Fruit fly (Drosophila melanogaster) whole organism, prepupa: ENCODE results near the gene Drak.

Experiments used
- Blimp-1 ChIP-seq: fragments of 200-800 bp; sonication (Bioruptor generic); optimal IDR thresholded peaks from 3 replicates; lab custom pipeline; 2017; ENCODE audit warnings: missing biosample characterization, missing genetic modification characterization, mild to moderate bottlenecking, moderate library complexity, missing genetic modification reagents
- CG10631 ChIP-seq: fragments of 200-800 bp; sonication (Bioruptor generic); optimal IDR thresholded peaks from 2 replicates; lab custom pipeline; 2016; ENCODE audit warnings: missing biosample characterization, missing genetic modification characterization
- CG10669 ChIP-seq: fragments of 200-800 bp; sonication (Bioruptor generic); optimal IDR thresholded peaks from 3 replicates; lab custom pipeline; 2018; ENCODE audit warnings: missing biosample characterization, mild to moderate bottlenecking, missing genetic modification characterization, moderate library complexity
- CG11294 ChIP-seq: fragments of 200-800 bp; sonication (Bioruptor generic); IDR thresholded peaks from 2 replicates; pipeline ENCODE4 v1.3.6; 2022; ENCODE audit warnings: missing biosample characterization, missing genetic modification characterization
- CG11762 ChIP-seq: fragments of 200-800 bp; sonication (Bioruptor generic); optimal IDR thresholded peaks from 3 replicates; lab custom pipeline; 2016; ENCODE audit warnings: missing biosample characterization, missing genetic modification characterization; ENCODE audit not compliant: insufficient read depth
- CG1621 ChIP-seq: fragments of 200-800 bp; sonication (Bioruptor generic); optimal IDR thresholded peaks from 3 replicates; lab custom pipeline; 2018; ENCODE audit warnings: missing biosample characterization, mild to moderate bottlenecking, missing genetic modification characterization
- CG16779 ChIP-seq: fragments of 200-800 bp; sonication (Bioruptor generic); optimal IDR thresholded peaks from 3 replicates; lab custom pipeline; 2017; ENCODE audit warnings: missing biosample characterization, mild to moderate bottlenecking, missing genetic modification characterization
- CG3032 ChIP-seq: fragments of 200-800 bp; optimal IDR thresholded peaks from 2 replicates; lab custom pipeline; 2019; ENCODE audit warnings: missing biosample characterization, mild to moderate bottlenecking, missing genetic modification characterization, moderate library complexity
- CG31627 ChIP-seq: fragments of 200-800 bp; sonication (Bioruptor generic); optimal IDR thresholded peaks from 3 replicates; lab custom pipeline; 2016; ENCODE audit warnings: missing biosample characterization, missing genetic modification characterization
- CG32006 ChIP-seq: fragments of 200-800 bp; sonication (Bioruptor generic); optimal IDR thresholded peaks from 3 replicates; lab custom pipeline; 2017; ENCODE audit warnings: missing biosample characterization, mild to moderate bottlenecking, missing genetic modification characterization
- CG34406 ChIP-seq: fragments of 200-800 bp; sonication (Bioruptor generic); optimal IDR thresholded peaks from 3 replicates; lab custom pipeline; 2016; ENCODE audit warnings: missing biosample characterization, missing genetic modification characterization
- CG6792 ChIP-seq: fragments of 200-800 bp; sonication (Bioruptor generic); optimal IDR thresholded peaks from 3 replicates; lab custom pipeline; 2016; ENCODE audit warnings: missing biosample characterization, missing genetic modification characterization
- CG6808 ChIP-seq: fragments of 200-800 bp; sonication (Bioruptor generic); optimal IDR thresholded peaks from 3 replicates; lab custom pipeline; 2017; ENCODE audit warnings: missing biosample characterization, missing genetic modification characterization, mild to moderate bottlenecking, moderate library complexity, missing genetic modification reagents
- CG6854 ChIP-seq: fragments of 200-800 bp; sonication (Bioruptor generic); optimal IDR thresholded peaks from 2 replicates; lab custom pipeline; 2017; ENCODE audit warnings: missing biosample characterization, mild to moderate bottlenecking, missing genetic modification characterization
- CG8119 ChIP-seq: fragments of 200-800 bp; sonication (Bioruptor generic); IDR thresholded peaks from 3 replicates; pipeline ENCODE4 v1.3.6; 2022; ENCODE audit warnings: missing biosample characterization, missing genetic modification characterization
- CG8319 ChIP-seq: fragments of 200-800 bp; sonication (Bioruptor generic); optimal IDR thresholded peaks from 3 replicates; lab custom pipeline; 2016; ENCODE audit warnings: missing biosample characterization, missing genetic modification characterization
- CG8632 ChIP-seq: fragments of 200-800 bp; sonication (Bioruptor generic); optimal IDR thresholded peaks from 3 replicates; lab custom pipeline; 2016; ENCODE audit warnings: missing biosample characterization, missing genetic modification characterization
- CG9139 ChIP-seq: fragments of 200-800 bp; sonication (Bioruptor generic); optimal IDR thresholded peaks from 3 replicates; lab custom pipeline; 2017; ENCODE audit warnings: missing biosample characterization, mild to moderate bottlenecking, missing genetic modification characterization
- Eip75B ChIP-seq: fragments of 200-800 bp; sonication (Bioruptor generic); optimal IDR thresholded peaks from 3 replicates; lab custom pipeline; 2016; ENCODE audit warnings: missing biosample characterization, missing genetic modification characterization
- Eip93F ChIP-seq: fragments of 200-800 bp; sonication (Bioruptor generic); optimal IDR thresholded peaks from 2 replicates; lab custom pipeline; 2016; ENCODE audit warnings: missing biosample characterization, mild to moderate bottlenecking, missing genetic modification characterization
- Ets21C ChIP-seq: fragments of 200-800 bp; sonication (Bioruptor generic); optimal IDR thresholded peaks from 3 replicates; lab custom pipeline; 2016; ENCODE audit warnings: missing biosample characterization, missing genetic modification characterization
- Ets96B ChIP-seq: fragments of 200-800 bp; optimal IDR thresholded peaks from 2 replicates; lab custom pipeline; 2019; ENCODE audit warnings: missing biosample characterization, mild to moderate bottlenecking, missing genetic modification characterization, moderate library complexity
- Gug ChIP-seq: fragments of 200-800 bp; sonication (Bioruptor generic); IDR thresholded peaks from 2 replicates; pipeline ENCODE4 v1.3.6; 2022; ENCODE audit warnings: missing biosample characterization, missing genetic modification characterization
- Hr38 ChIP-seq: sonication (Bioruptor generic); optimal IDR thresholded peaks from 2 replicates; lab custom pipeline; 2016; ENCODE audit warnings: missing biosample characterization, missing genetic modification characterization
- Lpt ChIP-seq: fragments of 200-800 bp; sonication (Bioruptor generic); optimal IDR thresholded peaks from 3 replicates; lab custom pipeline; 2016; ENCODE audit warnings: missing biosample characterization, missing genetic modification characterization
- OdsH ChIP-seq: fragments of 200-800 bp; sonication (Bioruptor generic); optimal IDR thresholded peaks from 3 replicates; lab custom pipeline; 2016; ENCODE audit warnings: missing biosample characterization, missing genetic modification characterization
- Sox102F ChIP-seq: fragments of 200-800 bp; sonication (Bioruptor generic); optimal IDR thresholded peaks from 2 replicates; lab custom pipeline; 2016; ENCODE audit warnings: missing biosample characterization, mild to moderate bottlenecking, missing genetic modification characterization
- Sox14 ChIP-seq: fragments of 200-800 bp; sonication (Bioruptor generic); optimal IDR thresholded peaks from 3 replicates; lab custom pipeline; 2016; ENCODE audit warnings: missing biosample characterization, missing genetic modification characterization
- Sox15 ChIP-seq: fragments of 200-800 bp; sonication (Bioruptor generic); optimal IDR thresholded peaks from 3 replicates; lab custom pipeline; 2016; ENCODE audit warnings: missing biosample characterization, missing genetic modification characterization
- achi ChIP-seq: fragments of 200-800 bp; sonication (Bioruptor generic); optimal IDR thresholded peaks from 3 replicates; lab custom pipeline; 2016; ENCODE audit warnings: missing biosample characterization, missing genetic modification characterization
- acj6 ChIP-seq: fragments of 200-800 bp; sonication (Bioruptor generic); optimal IDR thresholded peaks from 3 replicates; lab custom pipeline; 2016; ENCODE audit warnings: missing biosample characterization, missing genetic modification characterization
- cyc ChIP-seq: fragments of 200-800 bp; sonication (Bioruptor generic); optimal IDR thresholded peaks from 3 replicates; lab custom pipeline; 2016; ENCODE audit warnings: missing biosample characterization, missing genetic modification characterization
- dsx ChIP-seq: fragments of 200-800 bp; optimal IDR thresholded peaks from 3 replicates; lab custom pipeline; 2019; ENCODE audit warnings: missing biosample characterization, mild to moderate bottlenecking, missing genetic modification characterization, moderate library complexity; ENCODE audit not compliant: poor library complexity, severe bottlenecking
- esn ChIP-seq: fragments of 200-800 bp; sonication (Bioruptor generic); optimal IDR thresholded peaks from 2 replicates; lab custom pipeline; 2016; ENCODE audit warnings: missing biosample characterization, mild to moderate bottlenecking, missing genetic modification characterization, moderate library complexity
- fd85E ChIP-seq: fragments of 200-800 bp; sonication (Bioruptor generic); optimal IDR thresholded peaks from 3 replicates; lab custom pipeline; 2016; ENCODE audit warnings: missing biosample characterization, missing genetic modification characterization
- fkh ChIP-seq: fragments of 200-800 bp; sonication (Bioruptor generic); optimal IDR thresholded peaks from 3 replicates; lab custom pipeline; 2017; ENCODE audit warnings: missing biosample characterization, mild to moderate bottlenecking, missing genetic modification characterization, moderate library complexity
- lz ChIP-seq: fragments of 200-800 bp; sonication (Bioruptor generic); optimal IDR thresholded peaks from 3 replicates; lab custom pipeline; 2016; ENCODE audit warnings: missing biosample characterization, missing genetic modification characterization
- net ChIP-seq: fragments of 200-800 bp; sonication (Bioruptor generic); optimal IDR thresholded peaks from 3 replicates; lab custom pipeline; 2016; ENCODE audit warnings: missing biosample characterization, missing genetic modification characterization
- pdm3 ChIP-seq: fragments of 200-800 bp; sonication (Bioruptor generic); optimal IDR thresholded peaks from 3 replicates; lab custom pipeline; 2016; ENCODE audit warnings: missing biosample characterization, missing genetic modification characterization
- spab ChIP-seq: fragments of 200-800 bp; sonication (Bioruptor generic); optimal IDR thresholded peaks from 2 replicates; lab custom pipeline; 2017; ENCODE audit warnings: missing biosample characterization, mild to moderate bottlenecking, missing genetic modification characterization, missing genetic modification reagents
- ss ChIP-seq, 2 experiments: fragments of 200-800 bp; sonication (Bioruptor generic); optimal IDR thresholded peaks; 2 replicates in 1 of 2; 3 replicates in 1 of 2; lab custom pipeline; 2017 to 2018; ENCODE audit warnings: mild to moderate bottlenecking in 2 of 2, missing biosample characterization in 2 of 2, missing genetic modification characterization in 2 of 2, moderate library complexity in 1 of 2
- svp ChIP-seq: fragments of 200-800 bp; sonication (Bioruptor generic); peaks from one replicate; lab custom pipeline; 2016; ENCODE audit warnings: missing biosample characterization, missing genetic modification characterization
- topi ChIP-seq: fragments of 200-800 bp; sonication (Bioruptor generic); optimal IDR thresholded peaks from 3 replicates; lab custom pipeline; 2016; ENCODE audit warnings: missing biosample characterization, missing genetic modification characterization

Gene Drak

DNA sequence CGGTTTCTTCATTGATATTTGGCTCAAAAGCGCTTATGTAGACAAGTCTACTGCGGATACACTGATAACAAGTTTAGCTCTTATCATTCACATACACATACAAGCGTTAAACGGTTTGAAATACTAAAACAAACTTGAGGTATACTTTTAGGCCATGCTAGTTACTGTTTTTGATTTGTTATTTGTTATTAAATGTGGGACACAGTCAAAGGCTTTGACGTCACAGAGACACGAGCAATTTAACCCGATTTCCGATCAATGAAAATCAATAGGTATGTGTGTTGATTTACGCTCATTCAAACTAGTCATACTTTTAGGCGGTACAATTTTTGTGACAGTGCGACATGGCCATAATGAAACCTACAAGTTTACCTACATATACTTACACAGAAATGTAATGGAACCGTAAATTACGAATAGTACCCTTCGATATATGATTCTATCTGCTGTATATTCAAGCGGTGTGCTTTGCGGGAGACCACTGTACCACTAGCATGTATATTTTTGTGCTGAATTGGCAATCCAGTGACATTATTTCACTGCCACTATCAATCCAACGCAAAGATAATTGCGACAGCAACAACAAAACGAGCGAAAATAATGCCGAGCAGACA lies 46.0 kb upstream of the Drak start (continued):
- TF ChIP-seq fd85E (GFP tag; lab: Kevin White, UChicago) (peak; percentile 43), CG8632 (GFP tag; lab: Kevin White, UChicago) (peak; percentile 72), CG3032 (tag; lab: Kevin White, UChicago) (peak; percentile 61), Eip75B (GFP tag; lab: Kevin White, UChicago) (peak; percentile 42), OdsH (GFP tag; lab: Kevin White, UChicago) (peak; percentile 84), CG10631 (GFP tag; lab: Kevin White, UChicago) (peak; percentile 73), CG8319 (GFP tag; lab: Kevin White, UChicago) (peak; percentile 74), Sox102F (GFP tag; lab: Kevin White, UChicago) (peak; percentile 77), CG34406 (GFP tag; lab: Kevin White, UChicago) (peak; percentile 72), fkh (peak; percentile 52), Hr38 (no peak), achi (GFP tag; lab: Kevin White, UChicago) (peak; percentile 76), svp (peak; percentile 91), CG1621 (tag; lab: Kevin White, UChicago) (peak; percentile 72)

DNA sequence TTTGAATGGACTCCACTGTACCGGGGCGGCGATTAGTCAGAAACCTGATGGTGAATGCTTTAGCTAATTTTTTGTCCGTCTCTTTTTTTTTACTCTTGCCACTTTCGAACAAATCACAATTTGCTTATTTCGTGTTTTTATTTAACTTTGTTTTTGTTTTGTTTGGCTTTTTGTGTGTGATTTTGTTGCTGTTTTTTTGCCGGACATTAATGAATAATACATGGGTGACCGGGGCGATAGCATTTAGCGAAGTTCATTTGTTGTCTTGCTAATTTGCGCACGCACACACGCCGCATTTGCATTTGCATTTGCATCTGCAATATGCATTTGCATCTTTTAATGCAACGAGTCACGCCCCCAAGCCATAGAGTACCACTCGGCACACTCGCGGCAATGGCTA lies 44.3 kb upstream of the Drak start:
- no peak for TF ChIP-seq CG32006 (GFP tag; lab: Kevin White, UChicago)
- TF ChIP-seq CG8119 (GFP tag; lab: Robert Waterston, UW) = 0 out of 3 replicates have a peak, but pooled peaks have one; percentile 28

DNA sequence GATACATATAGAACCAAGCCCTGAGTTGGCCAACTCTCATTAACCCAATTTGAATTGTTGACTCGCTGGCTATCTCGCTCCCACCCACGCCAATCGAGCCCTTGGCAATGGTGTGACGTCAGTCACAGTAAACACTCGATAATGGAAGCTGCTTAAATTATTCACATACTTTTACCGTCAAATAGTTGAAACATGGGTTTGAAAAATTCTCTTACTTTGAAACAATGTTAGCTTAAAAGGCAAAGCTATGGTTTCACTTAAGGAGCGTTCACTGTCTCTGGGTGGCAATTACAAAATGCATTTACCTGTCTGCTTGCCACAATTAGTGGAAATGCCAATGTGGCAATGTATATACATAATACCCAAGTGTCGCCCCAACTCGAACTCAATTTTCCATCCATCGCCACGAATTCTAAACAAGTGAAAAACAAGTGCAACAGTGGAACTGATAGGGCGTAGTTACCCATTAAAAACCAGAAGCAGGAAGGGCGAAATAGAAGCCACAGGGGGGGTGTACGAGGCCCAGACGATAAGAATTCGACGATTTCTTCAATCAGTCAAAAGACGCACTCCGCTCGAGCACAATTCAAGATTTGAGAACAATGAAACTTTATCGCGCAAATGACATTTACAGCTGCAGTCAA lies 43.3 kb upstream of the Drak start:
- TF ChIP-seq Hr38 (no peak), CG8319 (GFP tag; lab: Kevin White, UChicago) (peak; percentile 38), CG10669 (GFP tag; lab: Kevin White, UChicago) (peak; percentile 49), topi (GFP tag; lab: Kevin White, UChicago) (peak; percentile 89), OdsH (GFP tag; lab: Kevin White, UChicago) (peak; percentile 57), ss (GFP tag; optimal IDR thresholded peaks at IDR 0.05; lab: Kevin White, UChicago) (no peak), CG6792 (GFP tag; lab: Kevin White, UChicago) (peak; percentile 72), Eip93F (GFP tag; lab: Kevin White, UChicago) (peak; percentile 77), CG6808 (GFP tag; lab: Kevin White, UChicago) (peak; percentile 22), fd85E (GFP tag; lab: Kevin White, UChicago) (no peak), fkh (peak; percentile 54), CG11294 (GFP tag; lab: Robert Waterston, UW) (0 out of 2 replicates have a peak, but pooled peaks have one; percentile 10), Sox102F (GFP tag; lab: Kevin White, UChicago) (peak; percentile 85), spab (GFP tag; lab: Kevin White, UChicago) (no peak), CG11762 (peak; percentile 27), lz (peak; percentile 87), acj6 (GFP tag; lab: Kevin White, UChicago) (peak; percentile 59), Ets96B (peak; percentile 2), Blimp-1 (GFP tag; lab: Kevin White, UChicago) (peak; percentile 61), CG8632 (GFP tag; lab: Kevin White, UChicago) (peak; percentile 58), esn (GFP tag; lab: Kevin White, UChicago) (peak; percentile 87), CG8119 (GFP tag; lab: Robert Waterston, UW) (peak; percentile 62), cyc (GFP tag; lab: Kevin White, UChicago) (peak; percentile 89), CG10631 (GFP tag; lab: Kevin White, UChicago) (peak; percentile 29), Sox14 (GFP tag; lab: Kevin White, UChicago) (peak; percentile 79), Sox15 (GFP tag; lab: Kevin White, UChicago) (peak; percentile 56), CG1621 (tag; lab: Kevin White, UChicago) (peak; percentile 9), CG31627 (GFP tag; lab: Kevin White, UChicago) (peak; percentile 90), CG6854 (peak; percentile 52), svp (peak; percentile 93), Ets21C (GFP tag; lab: Kevin White, UChicago) (peak; percentile 80), net (GFP tag; lab: Kevin White, UChicago) (peak; percentile 61), Gug (GFP tag; lab: Robert Waterston, UW) (peak; percentile 69), dsx (GFP tag; lab: Kevin White, UChicago) (peak; percentile 21), CG16779 (tag; lab: Kevin White, UChicago) (no peak), Lpt (GFP tag; lab: Kevin White, UChicago) (peak; percentile 10), CG9139 (GFP tag; lab: Kevin White, UChicago) (no peak), pdm3 (GFP tag; lab: Kevin White, UChicago) (peak; percentile 70), CG34406 (GFP tag; lab: Kevin White, UChicago) (peak; percentile 66), Eip75B (GFP tag; lab: Kevin White, UChicago) (peak; percentile 63)
